Worm (Caenorhabditis elegans) whole organism, early embryonic: ENCODE results near the gene clc-32.

ENCODE experiments used
- aly-1 ChIP-seq: sonication (generic microtip); optimal IDR thresholded peaks from 2 replicates; lab custom pipeline; 2016; ENCODE audit warnings: missing genetic modification characterization, missing compliant biosample characterization
- ama-1 ChIP-seq: fragments of 150-350 bp; optimal IDR thresholded peaks from 2 replicates; lab custom pipeline; 2014
- ceh-13 ChIP-seq: fragments of 200-800 bp; sonication (Bioruptor generic); optimal IDR thresholded peaks from 2 replicates; lab custom pipeline; 2018; ENCODE audit warnings: mild to moderate bottlenecking, missing genetic modification characterization, missing compliant biosample characterization
- ceh-36 ChIP-seq: sonication (generic microtip); optimal IDR thresholded peaks from 2 replicates; lab custom pipeline; 2016; ENCODE audit warnings: missing genetic modification characterization, inconsistent platforms, missing compliant biosample characterization
- ets-7 ChIP-seq: sonication (generic microtip); optimal IDR thresholded peaks from 2 replicates; lab custom pipeline; 2016; ENCODE audit warnings: missing genotype, missing genetic modification characterization, missing compliant biosample characterization
- flt-1 ChIP-seq: fragments of 200-800 bp; sonication (Bioruptor generic); IDR thresholded peaks from 2 replicates; pipeline ENCODE4 v1.3.6; 2022; ENCODE audit warnings: missing genetic modification characterization, missing compliant biosample characterization
- hnd-1 ChIP-seq: sonication (generic microtip); optimal IDR thresholded peaks from 2 replicates; lab custom pipeline; 2016; ENCODE audit warnings: missing genetic modification characterization, missing compliant biosample characterization
- pes-1 ChIP-seq: fragments of 200-800 bp; sonication (Bioruptor generic); IDR thresholded peaks from 2 replicates; pipeline ENCODE4 v1.3.6; 2022; ENCODE audit warnings: missing genetic modification reagents, missing genetic modification characterization, missing compliant biosample characterization
- sea-1 ChIP-seq: fragments of 200-800 bp; sonication (Bioruptor generic); conservative IDR thresholded peaks from 2 replicates; pipeline ENCODE4 v1.3.6; 2022; ENCODE audit warnings: missing genetic modification characterization, missing compliant biosample characterization
- tra-4 ChIP-seq: sonication (generic microtip); optimal IDR thresholded peaks from 2 replicates; lab custom pipeline; 2017; ENCODE audit warnings: missing genetic modification characterization, missing compliant biosample characterization

DNA sequence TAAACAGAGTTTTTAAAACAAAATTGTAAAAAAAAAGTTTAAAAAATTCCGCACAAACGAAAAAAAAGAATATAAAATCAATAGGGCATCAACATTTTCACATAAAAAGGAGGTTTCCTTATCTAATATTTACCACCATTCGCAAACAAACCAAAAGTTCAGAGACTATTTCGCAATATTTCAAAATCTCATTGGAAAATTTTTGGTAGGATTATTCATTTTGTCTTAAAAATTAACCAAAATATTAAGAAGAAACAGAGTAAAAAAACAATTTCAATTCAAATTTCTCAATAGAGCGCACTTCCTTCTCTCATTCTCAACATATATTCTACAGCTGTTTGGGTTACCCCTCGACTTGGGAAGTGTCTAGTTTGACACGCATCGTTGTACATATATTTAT lies 19.1 kb upstream of the clc-32 start:
- TF ChIP-seq sea-1 (GFP tag; lab: Robert Waterston, UW) (no peak), aly-1 (no peak), tra-4 (tag; lab: Kevin White, UChicago) (no peak), ama-1 (lab: Kevin White, UChicago) (no peak), ceh-36 (no peak), pes-1 (no peak), flt-1 (no peak), ets-7 (tag; lab: Kevin White, UChicago) (no peak), ceh-13 (GFP tag; lab: Kevin White, UChicago) (no peak), hnd-1 (tag; lab: Kevin White, UChicago) (no peak)
